Worm (Caenorhabditis elegans) whole organism, L4 larva: ENCODE measurements around the gene T10F2.2.

Source experiments
- F10B5.3 ChIP-seq: sonication (generic microtip); optimal IDR thresholded peaks from 2 replicates; lab custom pipeline; 2016; ENCODE audit warnings: mild to moderate bottlenecking, missing genetic modification characterization, missing compliant biosample characterization
- F37D6.2 ChIP-seq: sonication (generic microtip); optimal IDR thresholded peaks from 2 replicates; lab custom pipeline; 2016; ENCODE audit warnings: mild to moderate bottlenecking, missing genetic modification characterization, missing compliant biosample characterization
- T20F7.1 ChIP-seq: fragments of 200-800 bp; sonication (Bioruptor generic); optimal IDR thresholded peaks from 2 replicates; lab custom pipeline; 2018; ENCODE audit warnings: mild to moderate bottlenecking, missing genetic modification characterization, missing compliant biosample characterization
- Y48G9A.11 ChIP-seq: fragments of 200-800 bp; sonication (Bioruptor generic); IDR thresholded peaks from 2 replicates; pipeline ENCODE4 v1.3.6; 2022; ENCODE audit warnings: missing genetic modification reagents, missing genetic modification characterization, missing compliant biosample characterization
- Y5F2A.4 ChIP-seq: fragments of 200-800 bp; sonication (Bioruptor generic); optimal IDR thresholded peaks from 2 replicates; lab custom pipeline; 2018; ENCODE audit warnings: mild to moderate bottlenecking, missing genetic modification characterization, missing compliant biosample characterization
- ZK546.5 ChIP-seq, 2 experiments: sonication (generic microtip); optimal IDR thresholded peaks; 2 replicates each; lab custom pipeline; 2017; ENCODE audit warnings: missing biosample characterization in 2 of 2, missing genetic modification characterization in 2 of 2
- ama-1 ChIP-seq: fragments of 150-350 bp; optimal IDR thresholded peaks from 2 replicates; lab custom pipeline; 2014; ENCODE audit warnings: inconsistent platforms, mixed read lengths
- ceh-28 ChIP-seq: fragments of 150-350 bp; optimal IDR thresholded peaks from 2 replicates; lab custom pipeline; 2014; ENCODE audit warnings: missing biosample characterization, missing genetic modification reagents, missing genetic modification characterization
- cey-2 ChIP-seq: sonication (generic microtip); optimal IDR thresholded peaks from 3 replicates; lab custom pipeline; 2017; ENCODE audit warnings: missing genetic modification characterization, mild to moderate bottlenecking, missing compliant biosample characterization, antibody characterized with exemption, borderline replicate concordance; ENCODE audit not compliant: insufficient read depth
- daf-16 ChIP-seq, 3 experiments: sonication (generic microtip); optimal IDR thresholded peaks; 2 replicates each; lab custom pipeline; 2016 to 2017; ENCODE audit warnings: missing genetic modification characterization in 3 of 3, missing genetic modification reagents in 3 of 3, mild to moderate bottlenecking in 2 of 3, missing compliant biosample characterization in 2 of 3, missing biosample characterization in 1 of 3, moderate library complexity in 1 of 3
- daf-19 ChIP-seq: fragments of 200-800 bp; sonication (Bioruptor generic); conservative IDR thresholded peaks from 2 replicates; pipeline ENCODE4 v1.3.6; 2022; ENCODE audit warnings: missing genetic modification characterization, missing compliant biosample characterization
- daf-8 ChIP-seq: fragments of 200-800 bp; sonication (Bioruptor generic); IDR thresholded peaks from 2 replicates; pipeline ENCODE4 v1.3.6; 2022; ENCODE audit warnings: missing genetic modification characterization, missing compliant biosample characterization
- dmd-6 ChIP-seq: fragments of 200-800 bp; sonication (Bioruptor generic); IDR thresholded peaks from 2 replicates; pipeline ENCODE4 v1.3.6; 2022; ENCODE audit warnings: missing genetic modification reagents, missing genetic modification characterization, missing compliant biosample characterization
- duxl-1 ChIP-seq: sonication (generic microtip); optimal IDR thresholded peaks from 2 replicates; lab custom pipeline; 2016; ENCODE audit warnings: mild to moderate bottlenecking, missing genetic modification characterization, moderate library complexity, missing compliant biosample characterization; ENCODE audit not compliant: poor library complexity
- dve-1 ChIP-seq: sonication (generic microtip); optimal IDR thresholded peaks from 2 replicates; lab custom pipeline; 2017; ENCODE audit warnings: antibody characterized with exemption, mild to moderate bottlenecking, missing genetic modification characterization, missing compliant biosample characterization; ENCODE audit not compliant: insufficient read depth
- gei-8 ChIP-seq: fragments of 200-800 bp; sonication (Bioruptor generic); optimal IDR thresholded peaks from 2 replicates; lab custom pipeline; 2018; ENCODE audit warnings: mild to moderate bottlenecking, missing genetic modification characterization, missing compliant biosample characterization
- hlh-11 ChIP-seq: fragments of 200-800 bp; sonication (Bioruptor generic); optimal IDR thresholded peaks from 2 replicates; lab custom pipeline; 2018; ENCODE audit warnings: mild to moderate bottlenecking, missing genetic modification characterization, missing compliant biosample characterization
- hlh-30 ChIP-seq: sonication (generic microtip); optimal IDR thresholded peaks from 2 replicates; lab custom pipeline; 2017; ENCODE audit warnings: antibody characterized with exemption, mild to moderate bottlenecking, missing genetic modification characterization, missing compliant biosample characterization; ENCODE audit not compliant: insufficient read depth
- hmg-1.1 ChIP-seq: fragments of 200-800 bp; sonication (Bioruptor generic); IDR thresholded peaks from 2 replicates; pipeline ENCODE4 v1.3.6; 2022; ENCODE audit warnings: missing genetic modification reagents, missing genetic modification characterization, missing compliant biosample characterization
- lim-7 ChIP-seq: fragments of 200-800 bp; sonication (Bioruptor generic); IDR thresholded peaks from 2 replicates; pipeline ENCODE4 v1.3.6; 2022; ENCODE audit warnings: missing genetic modification characterization, missing compliant biosample characterization
- lin-29 ChIP-seq: fragments of 200-800 bp; sonication (Bioruptor generic); IDR thresholded peaks from 2 replicates; pipeline ENCODE4 v1.3.6; 2022; ENCODE audit warnings: missing genetic modification reagents, missing genetic modification characterization, missing compliant biosample characterization
- lin-39 ChIP-seq: fragments of 150-350 bp; optimal IDR thresholded peaks from 2 replicates; lab custom pipeline; 2014; ENCODE audit warnings: missing biosample characterization, missing genetic modification reagents, missing genetic modification characterization
- lsy-2 ChIP-seq, 2 experiments: fragments of 150-350 bp in 1 of 2; sonication (generic microtip) in 1 of 2; optimal IDR thresholded peaks; 2 replicates each; lab custom pipeline; 2014 to 2017; ENCODE audit warnings: missing biosample characterization in 2 of 2, missing genetic modification characterization in 2 of 2
- madf-5 ChIP-seq, 2 experiments: fragments of 200-800 bp; sonication (Bioruptor generic); IDR thresholded peaks; 2 replicates each; pipeline ENCODE4 v1.3.6; 2022; ENCODE audit warnings: missing compliant biosample characterization in 2 of 2, missing genetic modification characterization in 2 of 2
- madf-9 ChIP-seq: fragments of 200-800 bp; sonication (Bioruptor generic); conservative IDR thresholded peaks from 2 replicates; pipeline ENCODE4 v1.3.6; 2022; ENCODE audit warnings: missing genetic modification reagents, missing genetic modification characterization, missing compliant biosample characterization
- mep-1 ChIP-seq: fragments of 150-350 bp; sonication (generic microtip); optimal IDR thresholded peaks from 3 replicates; lab custom pipeline; 2014; ENCODE audit warnings: missing biosample characterization, missing genetic modification characterization
- nhr-102 ChIP-seq: sonication (generic microtip); optimal IDR thresholded peaks from 2 replicates; lab custom pipeline; 2016; ENCODE audit warnings: mild to moderate bottlenecking, missing genetic modification characterization, moderate library complexity, missing compliant biosample characterization
- nhr-25 ChIP-seq: sonication (generic microtip); optimal IDR thresholded peaks from 2 replicates; lab custom pipeline; 2017; ENCODE audit warnings: missing genetic modification characterization, mild to moderate bottlenecking, missing compliant biosample characterization, antibody characterized with exemption, moderate library complexity, borderline replicate concordance; ENCODE audit not compliant: insufficient read depth
- nhr-42 ChIP-seq: fragments of 200-800 bp; sonication (Bioruptor generic); IDR thresholded peaks from 2 replicates; pipeline ENCODE4 v1.3.6; 2022; ENCODE audit warnings: missing genetic modification characterization, missing compliant biosample characterization
- nhr-48 ChIP-seq: sonication (generic microtip); optimal IDR thresholded peaks from 2 replicates; lab custom pipeline; 2016; ENCODE audit warnings: mild to moderate bottlenecking, missing genetic modification characterization, missing compliant biosample characterization
- nhr-6 ChIP-seq: fragments of 150-350 bp; optimal IDR thresholded peaks from 2 replicates; lab custom pipeline; 2014; ENCODE audit warnings: missing biosample characterization, missing genetic modification characterization
- nhr-77 ChIP-seq: fragments of 150-350 bp; optimal IDR thresholded peaks from 2 replicates; lab custom pipeline; 2014; ENCODE audit warnings: missing biosample characterization, missing genetic modification characterization
- pha-4 ChIP-seq, 2 experiments: fragments of 150-350 bp in 1 of 2; fragments of 200-800 bp in 1 of 2; sonication (Bioruptor generic) in 1 of 2; IDR thresholded peaks in 1 of 2; optimal IDR thresholded peaks in 1 of 2; 2 replicates each; pipeline versions ENCODE4 v1.3.6 to Lab custom; 2014 to 2022; ENCODE audit warnings: missing genetic modification characterization in 2 of 2, missing genetic modification reagents in 2 of 2, missing biosample characterization in 1 of 2, missing compliant biosample characterization in 1 of 2
- php-3 ChIP-seq: fragments of 200-800 bp; sonication (Bioruptor generic); IDR thresholded peaks from 2 replicates; pipeline ENCODE4 v1.3.6; 2022; ENCODE audit warnings: missing genetic modification reagents, missing genetic modification characterization, missing compliant biosample characterization
- rbr-2 ChIP-seq: sonication (generic microtip); optimal IDR thresholded peaks from 2 replicates; lab custom pipeline; 2016; ENCODE audit warnings: missing genotype, missing genetic modification characterization, missing compliant biosample characterization
- saeg-2 ChIP-seq: fragments of 200-800 bp; sonication (Bioruptor generic); IDR thresholded peaks from 2 replicates; pipeline ENCODE4 v1.3.6; 2022; ENCODE audit warnings: missing genetic modification reagents, missing genetic modification characterization, missing compliant biosample characterization
- snpc-4 ChIP-seq: fragments of 150-350 bp; optimal IDR thresholded peaks from 2 replicates; lab custom pipeline; 2014; ENCODE audit warnings: missing biosample characterization, missing genetic modification characterization
- tag-97 ChIP-seq: fragments of 200-800 bp; sonication (Bioruptor generic); IDR thresholded peaks from 2 replicates; pipeline ENCODE4 v1.3.6; 2022; ENCODE audit warnings: missing genetic modification characterization, missing compliant biosample characterization
- unc-130 ChIP-seq: sonication (generic microtip); optimal IDR thresholded peaks from 2 replicates; lab custom pipeline; 2016; ENCODE audit warnings: missing genetic modification reagents, missing genetic modification characterization, missing compliant biosample characterization
- vab-7 ChIP-seq: fragments of 200-800 bp; sonication (Bioruptor generic); IDR thresholded peaks from 2 replicates; pipeline ENCODE4 v1.3.6; 2022; ENCODE audit warnings: missing genetic modification reagents, missing genetic modification characterization, missing compliant biosample characterization
- zfp-3 ChIP-seq: fragments of 200-800 bp; sonication (Bioruptor generic); conservative IDR thresholded peaks from 2 replicates; pipeline ENCODE4 v1.3.6; 2022; ENCODE audit warnings: missing genetic modification reagents, missing genetic modification characterization, missing compliant biosample characterization
- ztf-7 ChIP-seq: fragments of 150-350 bp; optimal IDR thresholded peaks from 2 replicates; lab custom pipeline; 2014; ENCODE audit warnings: missing biosample characterization, missing genetic modification characterization

Gene T10F2.2

ce11 chrIII:5200349-5200748 is 35.2 kb upstream of the T10F2.2 start (continued):
- TF ChIP-seq lin-29 (GFP tag; lab: Robert Waterston, UW) = no peak
- no peak for TF ChIP-seq nhr-42 (GFP tag; lab: Robert Waterston, UW)
- peak; percentile 19 for TF ChIP-seq T20F7.1 (GFP tag; lab: Kevin White, UChicago)
- TF ChIP-seq saeg-2 = no peak
- TF ChIP-seq, all 104 proteins: peak for 13

DNA sequence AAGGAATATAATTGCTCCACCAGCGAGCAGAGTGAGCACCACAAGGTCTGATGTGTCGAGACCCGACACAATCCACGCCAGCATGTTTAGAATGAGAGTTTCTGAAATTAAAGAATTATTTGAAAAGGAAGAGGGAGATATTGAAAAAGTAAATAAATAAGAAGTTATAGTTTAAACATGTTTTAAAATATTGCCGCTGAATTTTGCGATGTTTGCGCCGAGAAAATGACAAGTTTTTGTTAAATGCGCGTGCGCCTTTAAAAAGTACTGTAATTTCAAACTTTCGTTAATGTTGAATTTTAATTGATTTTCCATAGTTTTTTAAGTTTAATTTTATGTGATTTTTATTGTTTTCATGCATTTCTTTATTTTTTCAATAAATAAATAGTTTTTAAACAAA is 34.5 kb upstream of the T10F2.2 start, which contains the start of gene emb-8:
emb-8 (minus strand) TSS at position 101 of the 400 bp plus-strand sequence.
- no peak for TF ChIP-seq vab-7 (GFP tag; lab: Robert Waterston, UW)
- 0 out of 2 replicates have a peak, but pooled peaks have one; percentile 31 for TF ChIP-seq pha-4 (GFP tag; IDR thresholded peaks at IDR 0.05; lab: Robert Waterston, UW)
- no peak for TF ChIP-seq pha-4 (tag; optimal IDR thresholded peaks at IDR 0.05; lab: Kevin White, UChicago)

- TF ChIP-seq snpc-4 (no peak), Y48G9A.11 (0 out of 2 replicates have a peak, but pooled peaks have one; percentile 30), madf-5 (GFP tag; IDR thresholded peaks at IDR 0.05; lab: Robert Waterston, UW) (no peak), F37D6.2 (tag; lab: Kevin White, UChicago) (no peak), dmd-6 (GFP tag; lab: Robert Waterston, UW) (peak; percentile 57), Y5F2A.4 (GFP tag; lab: Kevin White, UChicago) (no peak), nhr-77 (tag; lab: Kevin White, UChicago) (peak; percentile 0), hmg-1.1 (GFP tag; lab: Robert Waterston, UW) (peak; percentile 29; the same call in 1 of the 2 replicates), ama-1 (lab: Kevin White, UChicago) (peak; percentile 55), lin-39 (tag; lab: Kevin White, UChicago) (no peak), lsy-2 (tag; optimal IDR thresholded peaks at IDR 0.05; lab: Kevin White, UChicago) (no peak), nhr-48 (tag; lab: Kevin White, UChicago) (peak; percentile 61), lim-7 (GFP tag; lab: Robert Waterston, UW) (peak; percentile 58; the same call in 1 of the 2 replicates), daf-8 (GFP tag; lab: Robert Waterston, UW) (no peak), daf-16 (GFP tag; optimal IDR thresholded peaks at IDR 0.05; lab: Kevin White, UChicago) (no peak), daf-16 (tag; optimal IDR thresholded peaks at IDR 0.05; lab: Kevin White, UChicago) (peak; percentile 54), hlh-30 (tag; lab: Kevin White, UChicago) (no peak), ZK546.5 (tag; optimal IDR thresholded peaks at IDR 0.05; lab: Kevin White, UChicago) (no peak), ztf-7 (no peak), duxl-1 (peak; percentile 66), madf-9 (peak; percentile 61), daf-19 (GFP tag; lab: Robert Waterston, UW) (0 out of 2 replicates have a peak, but pooled peaks have one; percentile 25), nhr-42 (GFP tag; lab: Robert Waterston, UW) (0 out of 2 replicates have a peak, but pooled peaks have one; percentile 4), cey-2 (tag; lab: Kevin White, UChicago) (no peak), zfp-3 (GFP tag; lab: Robert Waterston, UW) (peak; percentile 90), ceh-28 (no peak), unc-130 (GFP tag; lab: Kevin White, UChicago) (no peak), nhr-6 (tag; lab: Kevin White, UChicago) (peak; percentile 38), dve-1 (tag; lab: Kevin White, UChicago) (peak; percentile 61), tag-97 (GFP tag; lab: Robert Waterston, UW) (no peak), lin-29 (GFP tag; lab: Robert Waterston, UW) (no peak), mep-1 (peak; percentile 35), F10B5.3 (tag; lab: Kevin White, UChicago) (no peak), nhr-25 (tag; lab: Kevin White, UChicago) (peak; percentile 27), rbr-2 (tag; lab: Kevin White, UChicago) (peak; percentile 14), T20F7.1 (GFP tag; lab: Kevin White, UChicago) (peak; percentile 7), hlh-11 (tag; lab: Kevin White, UChicago) (peak; percentile 24), nhr-102 (tag; lab: Kevin White, UChicago) (peak; percentile 83), php-3 (GFP tag; lab: Robert Waterston, UW) (no peak), gei-8 (GFP tag; lab: Kevin White, UChicago) (peak; percentile 34)
Observed at ce11 chrIII:5196298-5197045, 31.4 kb upstream of the T10F2.2 start.
